Fruit fly (Drosophila melanogaster): ENCODE results near the gene Grp170.

dm6 chrX:2242897-2243296 lies 32.0 kb downstream of the Grp170 start:
- TF ChIP-seq dl (GFP tag; optimal IDR thresholded peaks at IDR 0.05; ENCODE audit: insufficient read depth in 1 of 2, partially characterized antibody in 2 of 2): no peak
- no peak for TF ChIP-seq sage (GFP tag; optimal IDR thresholded peaks at IDR 0.05)
- TF ChIP-seq Abd-B (GFP tag; optimal IDR thresholded peaks at IDR 0.05): no peak

Data from whole organism, wandering third instar larva.